Worm (Caenorhabditis elegans) whole organism, late embryonic: ENCODE measurements around the gene mom-2.

Experiments used
- Y22D7AL.16 ChIP-seq: sonication (generic microtip); optimal IDR thresholded peaks from 2 replicates; lab custom pipeline; 2016; ENCODE audit warnings: missing genetic modification characterization, missing compliant biosample characterization
- ama-1 ChIP-seq: fragments of 150-350 bp; optimal IDR thresholded peaks from 2 replicates; lab custom pipeline; 2014
- ceh-45 ChIP-seq: fragments of 200-800 bp; sonication (Bioruptor generic); IDR thresholded peaks from 2 replicates; pipeline ENCODE4 v1.3.6; 2022; ENCODE audit warnings: missing genetic modification reagents, missing genetic modification characterization, missing compliant biosample characterization
- pha-4 ChIP-seq: fragments of 150-350 bp; optimal IDR thresholded peaks from 2 replicates; lab custom pipeline; 2018; ENCODE audit warnings: missing biosample characterization, missing genetic modification reagents, missing genetic modification characterization
- rnt-1 ChIP-seq: sonication (generic microtip); optimal IDR thresholded peaks from 2 replicates; lab custom pipeline; 2016; ENCODE audit warnings: missing genetic modification characterization, missing compliant biosample characterization

- TF ChIP-seq Y22D7AL.16 (tag; lab: Kevin White, UChicago) (no peak), ama-1 (lab: Kevin White, UChicago) (no peak), pha-4 (tag; lab: Kevin White, UChicago) (no peak), ceh-45 (GFP tag; lab: Robert Waterston, UW) (no peak), rnt-1 (no peak)
These were observed 48.8 kb upstream of the mom-2 start for ce11 chrV:8307013-8307412.
